Fruit fly (Drosophila melanogaster) whole organism, embryonic: Measurements from ENCODE around the gene mnd.

Experiments
- Adf1 ChIP-seq: fragments of 200-800 bp; sonication (Bioruptor generic); IDR thresholded peaks from 2 replicates; pipeline ENCODE4 v1.3.6; 2022; ENCODE audit warnings: missing biosample characterization, missing genetic modification characterization
- CG10321 ChIP-seq: fragments of 200-800 bp; sonication (Bioruptor generic); IDR thresholded peaks from 2 replicates; pipeline ENCODE4 v1.3.6; 2022; ENCODE audit warnings: missing biosample characterization, missing genetic modification characterization
- CG11456 ChIP-seq: fragments of 200-800 bp; sonication (Bioruptor generic); IDR thresholded peaks from 3 replicates; pipeline ENCODE4 v1.3.6; 2022; ENCODE audit warnings: missing biosample characterization, missing genetic modification characterization
- CG12071 ChIP-seq: fragments of 200-800 bp; sonication (Bioruptor generic); optimal IDR thresholded peaks from 3 replicates; lab custom pipeline; 2018; ENCODE audit warnings: missing biosample characterization, mild to moderate bottlenecking, missing genetic modification characterization
- CG12155 ChIP-seq: fragments of 200-800 bp; sonication (Bioruptor generic); optimal IDR thresholded peaks from 3 replicates; lab custom pipeline; 2016; ENCODE audit warnings: missing biosample characterization, missing genetic modification characterization
- CG12236 ChIP-seq: fragments of 200-800 bp; sonication (Bioruptor generic); optimal IDR thresholded peaks from 2 replicates; lab custom pipeline; 2016; ENCODE audit warnings: missing biosample characterization, missing genetic modification characterization
- CG12299 ChIP-seq: fragments of 200-800 bp; sonication (Bioruptor generic); optimal IDR thresholded peaks from 2 replicates; lab custom pipeline; 2018; ENCODE audit warnings: missing biosample characterization, mild to moderate bottlenecking, missing genetic modification characterization
- CG14014 ChIP-seq: fragments of 200-800 bp; sonication (Bioruptor generic); IDR thresholded peaks from 2 replicates; pipeline ENCODE4 v1.3.6; 2022; ENCODE audit warnings: missing biosample characterization, missing genetic modification characterization
- CG15073 ChIP-seq: fragments of 200-800 bp; sonication (Bioruptor generic); optimal IDR thresholded peaks from 2 replicates; lab custom pipeline; 2016; ENCODE audit warnings: missing biosample characterization, missing genetic modification characterization
- CG15696 ChIP-seq: fragments of 200-800 bp; sonication (Bioruptor generic); optimal IDR thresholded peaks from 2 replicates; lab custom pipeline; 2019; ENCODE audit warnings: missing biosample characterization, mild to moderate bottlenecking, missing genetic modification characterization, moderate library complexity
- CG1602 ChIP-seq: fragments of 200-800 bp; sonication (Bioruptor generic); optimal IDR thresholded peaks from 3 replicates; lab custom pipeline; 2016; ENCODE audit warnings: missing biosample characterization, missing genetic modification characterization
- CG1647 ChIP-seq: fragments of 200-800 bp; sonication (Bioruptor generic); optimal IDR thresholded peaks from 3 replicates; lab custom pipeline; 2016; ENCODE audit warnings: missing biosample characterization, missing genetic modification characterization
- CG16863 ChIP-seq: fragments of 200-800 bp; sonication (Bioruptor generic); optimal IDR thresholded peaks from 3 replicates; lab custom pipeline; 2016; ENCODE audit warnings: missing biosample characterization, missing genetic modification characterization
- CG1792 ChIP-seq: fragments of 200-800 bp; sonication (Bioruptor generic); optimal IDR thresholded peaks from 2 replicates; lab custom pipeline; 2016; ENCODE audit warnings: missing biosample characterization, missing genetic modification characterization
- CG18476 ChIP-seq: fragments of 200-800 bp; sonication (Bioruptor generic); optimal IDR thresholded peaks from 2 replicates; lab custom pipeline; 2016; ENCODE audit warnings: missing biosample characterization, mild to moderate bottlenecking, missing genetic modification characterization
- CG18764 ChIP-seq: fragments of 200-800 bp; sonication (Bioruptor generic); optimal IDR thresholded peaks from 3 replicates; lab custom pipeline; 2016; ENCODE audit warnings: missing biosample characterization, missing genetic modification characterization
- CG2678 ChIP-seq: fragments of 200-800 bp; sonication (Bioruptor generic); optimal IDR thresholded peaks from 3 replicates; lab custom pipeline; 2019; ENCODE audit warnings: missing biosample characterization, mild to moderate bottlenecking, missing genetic modification characterization, moderate library complexity
- CG2889 ChIP-seq: fragments of 200-800 bp; sonication (Bioruptor generic); IDR thresholded peaks from 3 replicates; pipeline ENCODE4 v1.3.6; 2022; ENCODE audit warnings: missing biosample characterization, missing genetic modification characterization
- CG3163 ChIP-seq: fragments of 200-800 bp; sonication (Bioruptor generic); optimal IDR thresholded peaks from 3 replicates; lab custom pipeline; 2016; ENCODE audit warnings: missing biosample characterization, missing genetic modification characterization
- CG4282 ChIP-seq: fragments of 200-800 bp; sonication (Bioruptor generic); optimal IDR thresholded peaks from 2 replicates; lab custom pipeline; 2016; ENCODE audit warnings: missing biosample characterization, missing genetic modification characterization
- CG4707 ChIP-seq: fragments of 200-800 bp; sonication (Bioruptor generic); optimal IDR thresholded peaks from 2 replicates; lab custom pipeline; 2018; ENCODE audit warnings: missing biosample characterization, mild to moderate bottlenecking, missing genetic modification characterization, moderate library complexity
- CG7745 ChIP-seq: fragments of 200-800 bp; sonication (Bioruptor generic); optimal IDR thresholded peaks from 2 replicates; lab custom pipeline; 2018; ENCODE audit warnings: missing biosample characterization, mild to moderate bottlenecking, missing genetic modification characterization, moderate library complexity
- CG8388 ChIP-seq: fragments of 200-800 bp; sonication (Bioruptor generic); optimal IDR thresholded peaks from 2 replicates; lab custom pipeline; 2019; ENCODE audit warnings: missing biosample characterization, mild to moderate bottlenecking, missing genetic modification characterization, moderate library complexity
- CkIIα-i1 ChIP-seq: fragments of 200-800 bp; sonication (Bioruptor generic); IDR thresholded peaks from 2 replicates; pipeline ENCODE4 v1.3.6; 2022; ENCODE audit warnings: missing biosample characterization, missing genetic modification characterization
- Dip3 ChIP-seq: fragments of 200-800 bp; sonication (Bioruptor generic); optimal IDR thresholded peaks from 3 replicates; lab custom pipeline; 2016; ENCODE audit warnings: missing biosample characterization, missing genetic modification characterization
- E2f2 ChIP-seq: fragments of 200-800 bp; sonication (Bioruptor generic); IDR thresholded peaks from 2 replicates; pipeline ENCODE4 v1.3.6; 2022; ENCODE audit warnings: missing biosample characterization, missing genetic modification characterization
- Ets65A ChIP-seq: fragments of 200-800 bp; sonication (Bioruptor generic); peaks from one replicate; lab custom pipeline; 2016; ENCODE audit warnings: missing biosample characterization, missing genetic modification characterization
- HHEX ChIP-seq: fragments of 200-800 bp; sonication (Bioruptor generic); optimal IDR thresholded peaks from 3 replicates; lab custom pipeline; 2017; ENCODE audit warnings: missing biosample characterization, mild to moderate bottlenecking, missing genetic modification characterization, missing genetic modification reagents
- Hand ChIP-seq: fragments of 200-800 bp; sonication (Bioruptor generic); optimal IDR thresholded peaks from 2 replicates; lab custom pipeline; 2017; ENCODE audit warnings: mild to moderate bottlenecking, missing biosample characterization, missing genetic modification reagents, missing genetic modification characterization
- Hsf ChIP-seq: fragments of 200-800 bp; sonication (Bioruptor generic); optimal IDR thresholded peaks from 3 replicates; lab custom pipeline; 2016; ENCODE audit warnings: missing biosample characterization, missing genetic modification characterization
- Meics ChIP-seq: fragments of 200-800 bp; sonication (Bioruptor generic); optimal IDR thresholded peaks from 2 replicates; lab custom pipeline; 2017; ENCODE audit warnings: missing biosample characterization, mild to moderate bottlenecking, missing genetic modification characterization
- Pdp1 ChIP-seq, 2 experiments: fragments of 200-800 bp; sonication (Bioruptor generic); optimal IDR thresholded peaks; 3 replicates each; lab custom pipeline; 2016; ENCODE audit warnings: missing biosample characterization in 2 of 2, missing genetic modification characterization in 2 of 2, mild to moderate bottlenecking in 1 of 2, moderate library complexity in 1 of 2
- al ChIP-seq: fragments of 200-800 bp; sonication (Bioruptor generic); IDR thresholded peaks from 2 replicates; pipeline ENCODE4 v1.3.6; 2022; ENCODE audit warnings: missing biosample characterization, missing genetic modification characterization
- fu2 ChIP-seq: fragments of 200-800 bp; sonication (Bioruptor generic); optimal IDR thresholded peaks from 2 replicates; lab custom pipeline; 2016; ENCODE audit warnings: missing biosample characterization, missing genetic modification characterization
- gce ChIP-seq: fragments of 200-800 bp; sonication (Bioruptor generic); IDR thresholded peaks from 3 replicates; pipeline ENCODE4 v1.3.6; 2022; ENCODE audit warnings: missing biosample characterization, missing genetic modification characterization
- ham ChIP-seq: fragments of 200-800 bp; sonication (Bioruptor generic); IDR thresholded peaks from 2 replicates; pipeline ENCODE4 v1.3.6; 2022; ENCODE audit warnings: missing biosample characterization, missing genetic modification characterization
- hth ChIP-seq: fragments of >200 bp; optimal IDR thresholded peaks from 2 replicates; lab custom pipeline; 2017; ENCODE audit warnings: inconsistent platforms
- ind ChIP-seq: fragments of 200-800 bp; sonication (Bioruptor generic); optimal IDR thresholded peaks from 3 replicates; lab custom pipeline; 2016; ENCODE audit warnings: missing biosample characterization, missing genetic modification characterization
- inv ChIP-seq: fragments of 200-800 bp; sonication (Bioruptor generic); IDR thresholded peaks from 2 replicates; pipeline ENCODE4 v1.3.6; 2022; ENCODE audit warnings: missing biosample characterization, missing genetic modification characterization; ENCODE audit not compliant: partially characterized antibody
- lab ChIP-seq: fragments of 200-800 bp; sonication (Bioruptor generic); optimal IDR thresholded peaks from 3 replicates; lab custom pipeline; 2017; ENCODE audit warnings: missing biosample characterization, missing genetic modification characterization, mild to moderate bottlenecking, moderate library complexity, missing genetic modification reagents
- lilli ChIP-seq: fragments of 200-800 bp; sonication (Bioruptor generic); optimal IDR thresholded peaks from 3 replicates; lab custom pipeline; 2016; ENCODE audit warnings: missing biosample characterization, missing genetic modification characterization
- lmd ChIP-seq: fragments of 200-800 bp; sonication (Bioruptor generic); IDR thresholded peaks from 2 replicates; pipeline ENCODE4 v1.3.6; 2022; ENCODE audit warnings: missing biosample characterization, missing genetic modification characterization
- nom ChIP-seq: fragments of 200-800 bp; sonication (Bioruptor generic); optimal IDR thresholded peaks from 2 replicates; lab custom pipeline; 2017; ENCODE audit warnings: missing biosample characterization, missing genetic modification characterization, mild to moderate bottlenecking, moderate library complexity, missing genetic modification reagents
- oc ChIP-seq: fragments of 200-800 bp; sonication (Bioruptor generic); optimal IDR thresholded peaks from 2 replicates; lab custom pipeline; 2018; ENCODE audit warnings: missing biosample characterization, mild to moderate bottlenecking, missing genetic modification characterization, moderate library complexity
- odd ChIP-seq: fragments of 200-800 bp; sonication (Bioruptor generic); optimal IDR thresholded peaks from 2 replicates; lab custom pipeline; 2017; ENCODE audit warnings: missing biosample characterization, mild to moderate bottlenecking, missing genetic modification characterization
- sd ChIP-seq: fragments of 200-800 bp; sonication (Bioruptor generic); optimal IDR thresholded peaks from 3 replicates; lab custom pipeline; 2018; ENCODE audit warnings: missing biosample characterization, mild to moderate bottlenecking, missing genetic modification characterization, moderate library complexity
- sim ChIP-seq: fragments of 200-800 bp; sonication (Bioruptor generic); IDR thresholded peaks from 2 replicates; pipeline ENCODE4 v1.3.6; 2022; ENCODE audit warnings: missing biosample characterization, missing genetic modification characterization
- sima ChIP-seq: fragments of 200-800 bp; sonication (Bioruptor generic); optimal IDR thresholded peaks from 2 replicates; lab custom pipeline; 2016; ENCODE audit warnings: missing biosample characterization, missing genetic modification characterization
- sisA ChIP-seq: fragments of 200-800 bp; sonication (Bioruptor generic); IDR thresholded peaks from 2 replicates; pipeline ENCODE4 v1.3.6; 2022; ENCODE audit warnings: missing biosample characterization, missing genetic modification characterization
- ttk ChIP-seq: fragments of 200-800 bp; sonication (Bioruptor generic); IDR thresholded peaks from 2 replicates; pipeline ENCODE4 v2.1.2; 2022; ENCODE audit warnings: missing biosample characterization, missing genetic modification characterization
- twi ChIP-seq: fragments of 200-800 bp; optimal IDR thresholded peaks from 2 replicates; lab custom pipeline; 2019; ENCODE audit warnings: missing biosample characterization, mild to moderate bottlenecking, missing genetic modification characterization, moderate library complexity
- wek ChIP-seq: fragments of 200-800 bp; sonication (Bioruptor generic); optimal IDR thresholded peaks from 3 replicates; lab custom pipeline; 2018; ENCODE audit warnings: missing biosample characterization, mild to moderate bottlenecking, missing genetic modification characterization, moderate library complexity
- z ChIP-seq: fragments of 200-800 bp; sonication (Bioruptor generic); IDR thresholded peaks from 3 replicates; pipeline ENCODE4 v1.3.6; 2022; ENCODE audit warnings: missing biosample characterization, missing genetic modification characterization

mnd gene

dm6 chr3L:14982675-14983084 is 2.2 kb upstream of the mnd start, which contains the start of gene CG5114 (continued):
- TF ChIP-seq CG4282 (GFP tag; lab: Kevin White, UChicago) (no peak), Adf1 (GFP tag; lab: Robert Waterston, UW) (no peak), Dip3 (GFP tag; lab: Kevin White, UChicago) (no peak), Hand (GFP tag; lab: Kevin White, UChicago) (no peak), CG18476 (no peak), CG2678 (tag; lab: Kevin White, UChicago) (peak; percentile 11), CG14014 (no peak), fu2 (GFP tag; lab: Kevin White, UChicago) (peak; percentile 24), sisA (GFP tag; lab: Robert Waterston, UW) (no peak), CG15073 (GFP tag; lab: Kevin White, UChicago) (no peak), Meics (GFP tag; lab: Kevin White, UChicago) (no peak), Pdp1 (GFP tag; optimal IDR thresholded peaks at IDR 0.05; lab: Kevin White, UChicago) (peak in 1 of 2 experiments; percentile 48), CG12071 (GFP tag; lab: Kevin White, UChicago) (no peak), gce (GFP tag; lab: Robert Waterston, UW) (no peak), twi (tag; lab: Kevin White, UChicago) (peak; percentile 59), CG4707 (GFP tag; lab: Kevin White, UChicago) (no peak), Ets65A (GFP tag; lab: Kevin White, UChicago) (peak; percentile 32), CG7745 (no peak), CG10321 (GFP tag; lab: Robert Waterston, UW) (no peak), lmd (peak; percentile 22; the same call in 1 of the 2 replicates), inv (peak; percentile 84), sim (GFP tag; lab: Robert Waterston, UW) (no peak), wek (GFP tag; lab: Kevin White, UChicago) (no peak), CG3163 (peak; percentile 31), CG8388 (GFP tag; lab: Kevin White, UChicago) (peak; percentile 2), z (GFP tag; lab: Robert Waterston, UW) (no peak), oc (tag; lab: Kevin White, UChicago) (no peak), sd (tag; lab: Kevin White, UChicago) (peak; percentile 39), CG1792 (GFP tag; lab: Kevin White, UChicago) (peak; percentile 56), CG16863 (GFP tag; lab: Kevin White, UChicago) (peak; percentile 13), CkIIα-i1 (GFP tag; lab: Robert Waterston, UW) (no peak), lab (peak; percentile 65), ham (GFP tag; lab: Robert Waterston, UW) (no peak), CG11456 (GFP tag; lab: Robert Waterston, UW) (no peak), CG12155 (GFP tag; lab: Kevin White, UChicago) (peak; percentile 33), HHEX (peak; percentile 24), sima (GFP tag; lab: Kevin White, UChicago) (no peak), CG15696 (tag; lab: Kevin White, UChicago) (no peak), al (GFP tag; lab: Robert Waterston, UW) (peak; percentile 17; the same call in 1 of the 2 replicates), nom (GFP tag; lab: Kevin White, UChicago) (no peak), lilli (GFP tag; lab: Kevin White, UChicago) (peak; percentile 73), ttk (no peak), CG1602 (no peak), CG18764 (GFP tag; lab: Kevin White, UChicago) (no peak), odd (no peak), CG2889 (GFP tag; lab: Robert Waterston, UW) (no peak), CG12236 (GFP tag; lab: Kevin White, UChicago) (no peak), Hsf (GFP tag; lab: Kevin White, UChicago) (peak; percentile 42), E2f2 (GFP tag; lab: Robert Waterston, UW) (peak; percentile 100), CG12299 (tag; lab: Kevin White, UChicago) (no peak), hth (lab: Kevin White, UChicago) (no peak), CG1647 (GFP tag; lab: Kevin White, UChicago) (peak; percentile 22), ind (GFP tag; lab: Kevin White, UChicago) (peak; percentile 36)
